Worm (Caenorhabditis elegans) whole organism, L1 larva: Measurements from ENCODE around the gene clec-51.

ENCODE experiments used
- C34B4.2 ChIP-seq: sonication (generic microtip); optimal IDR thresholded peaks from 2 replicates; lab custom pipeline; 2017; ENCODE audit warnings: mild to moderate bottlenecking, missing genetic modification characterization, missing compliant biosample characterization
- Y116A8C.19 ChIP-seq: sonication (generic microtip); optimal IDR thresholded peaks from 2 replicates; lab custom pipeline; 2016; ENCODE audit warnings: missing compliant biosample characterization, missing genetic modification characterization, borderline replicate concordance
- aly-2 ChIP-seq: fragments of 150-350 bp; optimal IDR thresholded peaks from 2 replicates; lab custom pipeline; 2014; ENCODE audit warnings: missing biosample characterization, missing genetic modification characterization
- ama-1 ChIP-seq: fragments of 150-350 bp; optimal IDR thresholded peaks from 2 replicates; lab custom pipeline; 2014
- blmp-1 ChIP-seq: fragments of 150-350 bp; optimal IDR thresholded peaks from 2 replicates; lab custom pipeline; 2014; ENCODE audit warnings: missing biosample characterization, missing genetic modification characterization
- ceh-63 ChIP-seq: fragments of 200-800 bp; sonication (Bioruptor generic); optimal IDR thresholded peaks from 2 replicates; lab custom pipeline; 2018; ENCODE audit warnings: mild to moderate bottlenecking, missing genetic modification characterization, missing compliant biosample characterization
- ceh-8 ChIP-seq: fragments of 200-800 bp; sonication (Bioruptor generic); optimal IDR thresholded peaks from 2 replicates; lab custom pipeline; 2018; ENCODE audit warnings: mild to moderate bottlenecking, missing genetic modification characterization, moderate library complexity, missing compliant biosample characterization
- ceh-82 ChIP-seq, 3 experiments: fragments of 150-350 bp in 1 of 3; sonication (generic microtip) in 2 of 3; optimal IDR thresholded peaks; 2 replicates each; lab custom pipeline; 2014 to 2017; ENCODE audit warnings: missing biosample characterization in 3 of 3, missing genetic modification characterization in 3 of 3
- ceh-90 ChIP-seq: sonication (generic microtip); optimal IDR thresholded peaks from 2 replicates; lab custom pipeline; 2016; ENCODE audit warnings: missing genetic modification characterization, missing compliant biosample characterization
- dpl-1 ChIP-seq, 3 experiments: fragments of 150-350 bp in 2 of 3; sonication (generic microtip) in 1 of 3; optimal IDR thresholded peaks; 2 replicates each; lab custom pipeline; 2014 to 2017; ENCODE audit warnings: missing biosample characterization in 3 of 3, missing genetic modification characterization in 3 of 3, missing genetic modification reagents in 3 of 3
- dsc-1 ChIP-seq: sonication (generic microtip); optimal IDR thresholded peaks from 2 replicates; lab custom pipeline; 2016; ENCODE audit warnings: mild to moderate bottlenecking, missing genetic modification characterization, missing compliant biosample characterization
- efl-1 ChIP-seq, 4 experiments: fragments of 150-350 bp; optimal IDR thresholded peaks in 3 of 4; peaks in 1 of 4; 1 replicate in 1 of 4; 2 replicates in 3 of 4; lab custom pipeline; 2014; ENCODE audit warnings: missing biosample characterization in 2 of 4, missing genetic modification characterization in 2 of 4, missing genetic modification reagents in 2 of 4
- egl-13 ChIP-seq: sonication (generic microtip); optimal IDR thresholded peaks from 2 replicates; lab custom pipeline; 2016; ENCODE audit warnings: missing genotype, missing genetic modification reagents, missing genetic modification characterization, missing compliant biosample characterization
- egl-27 ChIP-seq, 2 experiments: fragments of 150-350 bp in 1 of 2; sonication (generic microtip); optimal IDR thresholded peaks; 3 replicates each; lab custom pipeline; 2017 to 2018; ENCODE audit warnings: missing biosample characterization in 2 of 2, missing genetic modification characterization in 2 of 2, missing genetic modification reagents in 2 of 2
- elt-3 ChIP-seq, 6 experiments: fragments of 150-350 bp in 1 of 6; sonication (generic microtip); optimal IDR thresholded peaks; 2 replicates each; lab custom pipeline; 2017 to 2018; ENCODE audit warnings: missing biosample characterization in 6 of 6, missing genetic modification characterization in 6 of 6, inconsistent platforms in 1 of 6
- ets-5 ChIP-seq: fragments of 200-800 bp; sonication (Bioruptor generic); IDR thresholded peaks from 2 replicates; pipeline ENCODE4 v1.3.6; 2022; ENCODE audit warnings: missing genetic modification characterization, missing compliant biosample characterization
- fkh-10 ChIP-seq: sonication (generic microtip); optimal IDR thresholded peaks from 2 replicates; lab custom pipeline; 2017; ENCODE audit warnings: missing biosample characterization, missing genetic modification reagents, missing genetic modification characterization
- fkh-4 ChIP-seq: sonication (generic microtip); optimal IDR thresholded peaks from 2 replicates; lab custom pipeline; 2016; ENCODE audit warnings: missing compliant biosample characterization, missing genetic modification characterization, borderline replicate concordance
- fkh-8 ChIP-seq: sonication (generic microtip); optimal IDR thresholded peaks from 2 replicates; lab custom pipeline; 2016; ENCODE audit warnings: mild to moderate bottlenecking, missing genetic modification characterization, missing compliant biosample characterization
- fos-1 ChIP-seq: fragments of 150-350 bp; optimal IDR thresholded peaks from 2 replicates; lab custom pipeline; 2014; ENCODE audit warnings: missing biosample characterization, missing genetic modification characterization
- grh-1 ChIP-seq: fragments of 200-800 bp; sonication (Bioruptor generic); IDR thresholded peaks from 2 replicates; pipeline ENCODE4 v1.3.6; 2022; ENCODE audit warnings: missing genetic modification reagents, missing genetic modification characterization, missing compliant biosample characterization
- hlh-17 ChIP-seq: fragments of 200-800 bp; sonication (Bioruptor generic); optimal IDR thresholded peaks from 2 replicates; lab custom pipeline; 2018; ENCODE audit warnings: missing genetic modification characterization, mild to moderate bottlenecking, missing compliant biosample characterization, moderate library complexity, borderline replicate concordance
- hlh-4 ChIP-seq: sonication (generic microtip); optimal IDR thresholded peaks from 2 replicates; lab custom pipeline; 2016; ENCODE audit warnings: mild to moderate bottlenecking, missing genetic modification characterization, missing compliant biosample characterization
- irx-1 ChIP-seq: sonication (generic microtip); optimal IDR thresholded peaks from 2 replicates; lab custom pipeline; 2016; ENCODE audit warnings: missing genetic modification characterization, missing compliant biosample characterization
- lin-39 ChIP-seq: fragments of 150-350 bp; optimal IDR thresholded peaks from 2 replicates; lab custom pipeline; 2014; ENCODE audit warnings: missing biosample characterization, missing genetic modification reagents, missing genetic modification characterization
- lir-3 ChIP-seq: sonication (generic microtip); optimal IDR thresholded peaks from 2 replicates; lab custom pipeline; 2016; ENCODE audit warnings: mild to moderate bottlenecking, missing genetic modification characterization, moderate library complexity, missing compliant biosample characterization; ENCODE audit not compliant: poor library complexity
- lsy-2 ChIP-seq, 2 experiments: fragments of 150-350 bp; optimal IDR thresholded peaks; 2 replicates each; lab custom pipeline; 2014; ENCODE audit warnings: missing biosample characterization in 2 of 2, missing genetic modification characterization in 2 of 2
- mab-9 ChIP-seq: fragments of 200-800 bp; sonication (Bioruptor generic); IDR thresholded peaks from 2 replicates; pipeline ENCODE4 v1.3.6; 2022; ENCODE audit warnings: missing genetic modification reagents, missing genetic modification characterization, missing compliant biosample characterization
- mep-1 ChIP-seq: fragments of 150-350 bp; optimal IDR thresholded peaks from 2 replicates; lab custom pipeline; 2014; ENCODE audit warnings: missing biosample characterization, missing genetic modification characterization
- nhr-20 ChIP-seq: sonication (generic microtip); optimal IDR thresholded peaks from 2 replicates; lab custom pipeline; 2016; ENCODE audit warnings: mild to moderate bottlenecking, missing genetic modification characterization, missing compliant biosample characterization
- nhr-76 ChIP-seq: sonication (generic microtip); optimal IDR thresholded peaks from 2 replicates; lab custom pipeline; 2017; ENCODE audit warnings: missing biosample characterization, missing genetic modification characterization
- nhr-85 ChIP-seq: sonication (generic microtip); peaks from one replicate; lab custom pipeline; 2016; ENCODE audit warnings: missing genetic modification characterization, inconsistent platforms, missing compliant biosample characterization
- pag-3 ChIP-seq: sonication (generic microtip); optimal IDR thresholded peaks from 2 replicates; lab custom pipeline; 2017; ENCODE audit warnings: missing genetic modification characterization, mild to moderate bottlenecking, missing compliant biosample characterization, antibody characterized with exemption, borderline replicate concordance; ENCODE audit not compliant: insufficient read depth
- pax-3 ChIP-seq: fragments of 200-800 bp; sonication (Bioruptor generic); optimal IDR thresholded peaks from 2 replicates; lab custom pipeline; 2018; ENCODE audit warnings: mild to moderate bottlenecking, missing genetic modification characterization, moderate library complexity, missing compliant biosample characterization
- rnt-1 ChIP-seq: sonication (generic microtip); optimal IDR thresholded peaks from 2 replicates; lab custom pipeline; 2016; ENCODE audit warnings: mild to moderate bottlenecking, missing genetic modification characterization, moderate library complexity, missing compliant biosample characterization
- skn-1 ChIP-seq: fragments of 150-350 bp; optimal IDR thresholded peaks from 2 replicates; lab custom pipeline; 2014; ENCODE audit warnings: missing biosample characterization, missing genetic modification characterization
- sox-4 ChIP-seq: sonication (generic microtip); optimal IDR thresholded peaks from 2 replicates; lab custom pipeline; 2016; ENCODE audit warnings: missing genetic modification characterization, missing compliant biosample characterization
- sptf-1 ChIP-seq: fragments of 150-350 bp; optimal IDR thresholded peaks from 2 replicates; lab custom pipeline; 2014; ENCODE audit warnings: missing biosample characterization, missing genetic modification characterization
- sup-37 ChIP-seq: fragments of 200-800 bp; sonication (Bioruptor generic); optimal IDR thresholded peaks from 2 replicates; lab custom pipeline; 2018; ENCODE audit warnings: mild to moderate bottlenecking, missing genetic modification characterization, missing compliant biosample characterization
- swsn-7 ChIP-seq: sonication (generic microtip); optimal IDR thresholded peaks from 2 replicates; lab custom pipeline; 2016; ENCODE audit warnings: missing genetic modification characterization, missing compliant biosample characterization
- unc-86 ChIP-seq: sonication (generic microtip); optimal IDR thresholded peaks from 2 replicates; lab custom pipeline; 2016; ENCODE audit warnings: missing genetic modification characterization, missing compliant biosample characterization
- unc-98 ChIP-seq: fragments of 200-800 bp; sonication (Bioruptor generic); IDR thresholded peaks from 2 replicates; pipeline ENCODE4 v1.3.6; 2022; ENCODE audit warnings: missing genetic modification characterization, missing compliant biosample characterization
- zag-1 ChIP-seq: fragments of 150-350 bp; optimal IDR thresholded peaks from 2 replicates; lab custom pipeline; 2014; ENCODE audit warnings: missing biosample characterization, missing genetic modification characterization
- zip-4 ChIP-seq: fragments of 200-800 bp; sonication (Bioruptor generic); optimal IDR thresholded peaks from 2 replicates; lab custom pipeline; 2018; ENCODE audit warnings: mild to moderate bottlenecking, missing genetic modification characterization, moderate library complexity, missing compliant biosample characterization

The clec-51 gene

DNA sequence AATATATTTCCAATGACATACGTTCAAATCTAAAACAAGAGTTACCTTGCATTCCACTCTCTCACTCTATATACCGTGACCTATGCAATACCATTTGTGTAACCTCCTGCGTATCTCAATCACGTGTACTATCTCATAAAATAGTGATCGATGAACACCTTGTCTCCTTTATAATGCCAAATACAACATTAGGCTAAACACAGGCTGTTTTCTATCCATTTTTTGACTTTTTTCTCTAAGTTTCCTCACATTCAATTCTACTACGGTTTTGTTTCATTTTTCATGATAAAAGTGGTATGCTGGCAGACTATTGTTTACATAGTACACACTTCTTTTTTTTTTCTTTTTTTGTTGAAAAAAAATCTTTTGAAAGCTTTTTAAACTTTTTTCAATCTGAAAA lies 17.3 kb downstream of the clec-51 start (continued):
- peak; percentile 40 for TF ChIP-seq skn-1 (tag; lab: Kevin White, UChicago)
- no peak for TF ChIP-seq nhr-76
- TF ChIP-seq ets-5 (GFP tag; lab: Robert Waterston, UW) = no peak
- TF ChIP-seq mab-9 (GFP tag; lab: Robert Waterston, UW) = no peak
- TF ChIP-seq lir-3 (tag; lab: Kevin White, UChicago) = peak; percentile 17
- peak; percentile 11 for TF ChIP-seq swsn-7 (tag; lab: Kevin White, UChicago)
- TF ChIP-seq hlh-4 (tag; lab: Kevin White, UChicago) = no peak
- TF ChIP-seq grh-1 = no peak
- TF ChIP-seq fos-1 (tag; lab: Kevin White, UChicago) = no peak
- TF ChIP-seq pax-3 (tag; lab: Kevin White, UChicago) = no peak
- TF ChIP-seq egl-13 = no peak
- TF ChIP-seq rnt-1 (tag; lab: Kevin White, UChicago) = no peak
- TF ChIP-seq dsc-1 = no peak
- no peak for TF ChIP-seq unc-98 (GFP tag; lab: Robert Waterston, UW)
- TF ChIP-seq dpl-1 (GFP tag; optimal IDR thresholded peaks at IDR 0.05; lab: Kevin White, UChicago) = peak in 1 of 3 experiments; percentile 29
- no peak for TF ChIP-seq unc-86 (tag; lab: Kevin White, UChicago)
- no peak for TF ChIP-seq pag-3 (tag; lab: Kevin White, UChicago)
- no peak for TF ChIP-seq zip-4 (GFP tag; lab: Kevin White, UChicago)
- no peak for TF ChIP-seq ceh-8 (GFP tag; lab: Kevin White, UChicago)
- no peak for TF ChIP-seq sox-4 (tag; lab: Kevin White, UChicago)
- no peak for TF ChIP-seq Y116A8C.19 (tag; lab: Kevin White, UChicago)
- TF ChIP-seq mep-1 (tag; lab: Kevin White, UChicago) = peak; percentile 34
- no peak for TF ChIP-seq fkh-8 (tag; lab: Kevin White, UChicago)
- no peak for TF ChIP-seq ceh-82 (tag; optimal IDR thresholded peaks at IDR 0.05; lab: Kevin White, UChicago)
- peak; percentile 45 for TF ChIP-seq blmp-1
- peak; percentile 75 for TF ChIP-seq nhr-20 (tag; lab: Kevin White, UChicago)
- TF ChIP-seq elt-3 (tag; optimal IDR thresholded peaks at IDR 0.05; lab: Kevin White, UChicago) = peak in 2 of 6 experiments; percentile 34 to 64
- TF ChIP-seq ama-1 = no peak
- TF ChIP-seq fkh-4 = no peak
- TF ChIP-seq fkh-10 = no peak
- TF ChIP-seq lin-39 = no peak
- TF ChIP-seq aly-2 (tag; lab: Kevin White, UChicago) = no peak
- TF ChIP-seq sptf-1 (tag; lab: Kevin White, UChicago) = no peak
- TF ChIP-seq sup-37 (GFP tag; lab: Kevin White, UChicago) = no peak
- peak; percentile 94 for TF ChIP-seq nhr-85 (tag; lab: Kevin White, UChicago)
- TF ChIP-seq irx-1 (tag; lab: Kevin White, UChicago) = peak; percentile 11
- TF ChIP-seq C34B4.2 (tag; lab: Kevin White, UChicago) = no peak
- TF ChIP-seq ceh-90 (tag; lab: Kevin White, UChicago) = no peak
- TF ChIP-seq hlh-17 (GFP tag; lab: Kevin White, UChicago) = no peak
- no peak for TF ChIP-seq zag-1 (tag; lab: Kevin White, UChicago)
- TF ChIP-seq egl-27 (tag; optimal IDR thresholded peaks at IDR 0.05; lab: Kevin White, UChicago) = no peak
- peak; percentile 14 to 46 for TF ChIP-seq lsy-2 (tag; optimal IDR thresholded peaks at IDR 0.05; lab: Kevin White, UChicago)
- TF ChIP-seq efl-1 (optimal IDR thresholded peaks at IDR 0.05; lab: Kevin White, UChicago) = peak in 1 of 2 experiments; percentile 33
- TF ChIP-seq efl-1 (GFP tag; optimal IDR thresholded peaks at IDR 0.05 in 1 of 2; lab: Kevin White, UChicago) = no peak
- TF ChIP-seq ceh-63 (GFP tag; lab: Kevin White, UChicago) = no peak
